Fruit fly (Drosophila melanogaster) whole organism, adult: Measurements from ENCODE around the gene CG17349.

Experiments
- CG14711 ChIP-seq: fragments of 200-800 bp; sonication (Bioruptor generic); optimal IDR thresholded peaks from 2 replicates; lab custom pipeline; 2018; ENCODE audit warnings: missing biosample characterization, mild to moderate bottlenecking, missing genetic modification characterization, moderate library complexity
- Crg-1 ChIP-seq: fragments of 200-800 bp; sonication (Bioruptor generic); optimal IDR thresholded peaks from 2 replicates; lab custom pipeline; 2016; ENCODE audit warnings: missing biosample characterization, missing genetic modification characterization

dm6 chr2L:19362734-19363363 lies 7.4 kb upstream of the CG17349 start, which contains the start of gene dnt:
- TF ChIP-seq Crg-1 (no peak), CG14711 (tag; lab: Kevin White, UChicago) (no peak)
